Fruit fly (Drosophila melanogaster): ENCODE data around the gene CG3119.

The CG3119 gene

DNA sequence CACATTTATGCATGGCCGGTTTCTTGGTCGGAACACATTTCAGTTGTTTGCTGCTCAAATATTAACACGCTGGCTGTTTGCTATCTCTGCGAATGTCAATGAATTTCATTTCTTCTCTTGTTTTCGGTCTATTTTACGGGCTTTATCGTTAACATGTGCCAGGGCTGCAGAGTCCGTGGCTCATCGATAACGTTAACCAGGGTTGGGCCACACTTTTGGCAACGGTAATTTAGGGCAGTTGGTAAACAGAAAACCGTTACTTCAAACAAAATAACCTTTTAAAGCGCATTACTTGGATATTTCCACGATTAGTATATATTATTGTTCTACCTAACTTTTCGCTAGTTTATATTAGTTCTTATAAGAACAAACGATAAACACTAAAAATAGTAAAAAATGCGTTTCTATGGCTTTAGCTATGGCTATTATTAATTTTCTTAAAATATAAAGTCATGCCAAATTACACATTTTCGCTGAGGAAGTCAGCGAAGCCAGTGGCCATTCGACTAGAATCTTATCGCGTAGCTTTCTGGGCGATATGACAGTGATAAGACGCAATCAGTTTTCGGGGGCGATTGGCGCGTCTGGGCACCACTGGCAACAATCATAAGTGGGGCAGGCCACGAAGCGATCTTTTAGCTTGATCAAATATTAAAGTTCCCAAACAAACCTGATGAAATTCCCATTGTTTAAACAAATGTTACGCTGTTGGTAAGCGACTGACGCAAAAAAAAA is 45.5 kb upstream of the CG3119 start:
- peak; percentile 65 for TF ChIP-seq OdsH (GFP tag; optimal IDR thresholded peaks at IDR 0.05)
- peak; percentile 37 for TF ChIP-seq HLH106 (tag; optimal IDR thresholded peaks at IDR 0.05)
- peak; percentile 52 for TF ChIP-seq Hnf4 (GFP tag; optimal IDR thresholded peaks at IDR 0.05)
- TF ChIP-seq Dif (GFP tag; optimal IDR thresholded peaks at IDR 0.05; ENCODE audit: partially characterized antibody) = no peak
- no peak for TF ChIP-seq Rel (GFP tag; optimal IDR thresholded peaks at IDR 0.05)
- no peak for TF ChIP-seq Rel (tag; optimal IDR thresholded peaks at IDR 0.05)
- TF ChIP-seq woc (GFP tag; optimal IDR thresholded peaks at IDR 0.05) = no peak
- no peak for TF ChIP-seq Mio (GFP tag; optimal IDR thresholded peaks at IDR 0.05)
- TF ChIP-seq psq (GFP tag; optimal IDR thresholded peaks at IDR 0.05) = peak; percentile 47
- TF ChIP-seq sage (GFP tag; optimal IDR thresholded peaks at IDR 0.05) = no peak
- TF ChIP-seq tai (GFP tag; optimal IDR thresholded peaks at IDR 0.05) = no peak
- TF ChIP-seq N (GFP tag; optimal IDR thresholded peaks at IDR 0.05) = no peak
- TF ChIP-seq Abd-B (GFP tag; optimal IDR thresholded peaks at IDR 0.05) = no peak
- peak; percentile 70 for TF ChIP-seq fru (GFP tag; optimal IDR thresholded peaks at IDR 0.05)
- TF ChIP-seq Sp1 (GFP tag; optimal IDR thresholded peaks at IDR 0.05) = peak; percentile 57
- no peak for TF ChIP-seq lola (GFP tag; optimal IDR thresholded peaks at IDR 0.05)
- TF ChIP-seq sv (GFP tag; optimal IDR thresholded peaks at IDR 0.05) = no peak
- TF ChIP-seq ey (GFP tag; optimal IDR thresholded peaks at IDR 0.05) = peak; percentile 54
- no peak for TF ChIP-seq Hr78 (GFP tag; optimal IDR thresholded peaks at IDR 0.05)
- TF ChIP-seq pan (optimal IDR thresholded peaks at IDR 0.05) = no peak
- peak; percentile 64 for TF ChIP-seq rgr (GFP tag; optimal IDR thresholded peaks at IDR 0.05)
- no peak for TF ChIP-seq dmrt93B (GFP tag; optimal IDR thresholded peaks at IDR 0.05)
- no peak for TF ChIP-seq CG32264 (GFP tag; optimal IDR thresholded peaks at IDR 0.05)
- TF ChIP-seq dl (GFP tag; optimal IDR thresholded peaks at IDR 0.05; ENCODE audit: insufficient read depth in 1 of 2, partially characterized antibody in 2 of 2) = no peak
- no peak for TF ChIP-seq dsf (GFP tag; optimal IDR thresholded peaks at IDR 0.05; ENCODE audit: borderline replicate concordance)
- TF ChIP-seq br (GFP tag; optimal IDR thresholded peaks at IDR 0.05) = peak; percentile 83
- TF ChIP-seq jim (GFP tag; optimal IDR thresholded peaks at IDR 0.05) = peak; percentile 66
- no peak for TF ChIP-seq usp (GFP tag; optimal IDR thresholded peaks at IDR 0.05)
- TF ChIP-seq CrebA (GFP tag; optimal IDR thresholded peaks at IDR 0.05; ENCODE audit: borderline replicate concordance) = no peak
- TF ChIP-seq brk (GFP tag; optimal IDR thresholded peaks at IDR 0.05) = no peak
- TF ChIP-seq h (GFP tag; optimal IDR thresholded peaks at IDR 0.05) = peak; percentile 80
- TF ChIP-seq Jra (GFP tag; optimal IDR thresholded peaks at IDR 0.05) = peak; percentile 44
- TF ChIP-seq CG9705 (GFP tag; optimal IDR thresholded peaks at IDR 0.05) = no peak
- TF ChIP-seq Vsx2 (GFP tag; optimal IDR thresholded peaks at IDR 0.05; ENCODE audit: partially characterized antibody) = no peak
- peak; percentile 87 for TF ChIP-seq Hr83 (GFP tag; optimal IDR thresholded peaks at IDR 0.05; ENCODE audit: poor library complexity, severe bottlenecking)
- TF ChIP-seq foxo (GFP tag; optimal IDR thresholded peaks at IDR 0.05) = peak in 1 of 2 experiments; percentile 79
- no peak for TF ChIP-seq Myc (optimal IDR thresholded peaks at IDR 0.05)
- TF ChIP-seq GATAd (GFP tag; optimal IDR thresholded peaks at IDR 0.05) = no peak
- no peak for TF ChIP-seq Dfd (GFP tag; optimal IDR thresholded peaks at IDR 0.05)

dm6 chr2L:2878859-2879258 is 41.2 kb upstream of the CG3119 start, which contains the start of gene RabGGTb:
Gene RabGGTb (plus strand): TSS chr2L:2879112.
- TF ChIP-seq jim (GFP tag; optimal IDR thresholded peaks at IDR 0.05) (no peak), dl (GFP tag; optimal IDR thresholded peaks at IDR 0.05; ENCODE audit: insufficient read depth in 1 of 2, partially characterized antibody in 2 of 2) (no peak), Dif (GFP tag; optimal IDR thresholded peaks at IDR 0.05; ENCODE audit: partially characterized antibody) (no peak), usp (GFP tag; optimal IDR thresholded peaks at IDR 0.05) (no peak), Vsx2 (GFP tag; optimal IDR thresholded peaks at IDR 0.05; ENCODE audit: partially characterized antibody) (no peak), h (GFP tag; optimal IDR thresholded peaks at IDR 0.05) (peak; percentile 46), brk (GFP tag; optimal IDR thresholded peaks at IDR 0.05) (no peak), psq (GFP tag; optimal IDR thresholded peaks at IDR 0.05) (no peak), sv (GFP tag; optimal IDR thresholded peaks at IDR 0.05) (peak; percentile 64), foxo (GFP tag; optimal IDR thresholded peaks at IDR 0.05) (peak in 1 of 2 experiments; percentile 81), GATAd (GFP tag; optimal IDR thresholded peaks at IDR 0.05) (no peak), lola (GFP tag; optimal IDR thresholded peaks at IDR 0.05) (no peak), Dfd (GFP tag; optimal IDR thresholded peaks at IDR 0.05) (no peak), CrebA (GFP tag; optimal IDR thresholded peaks at IDR 0.05; ENCODE audit: borderline replicate concordance) (no peak), dsf (GFP tag; optimal IDR thresholded peaks at IDR 0.05; ENCODE audit: borderline replicate concordance) (no peak), HLH106 (tag; optimal IDR thresholded peaks at IDR 0.05) (peak; percentile 58), woc (GFP tag; optimal IDR thresholded peaks at IDR 0.05) (peak; percentile 20), dmrt93B (GFP tag; optimal IDR thresholded peaks at IDR 0.05) (no peak), N (GFP tag; optimal IDR thresholded peaks at IDR 0.05) (no peak), br (GFP tag; optimal IDR thresholded peaks at IDR 0.05) (peak; percentile 51), Hr78 (GFP tag; optimal IDR thresholded peaks at IDR 0.05) (no peak), OdsH (GFP tag; optimal IDR thresholded peaks at IDR 0.05) (peak; percentile 43), tai (GFP tag; optimal IDR thresholded peaks at IDR 0.05) (no peak), Abd-B (GFP tag; optimal IDR thresholded peaks at IDR 0.05) (no peak), ey (GFP tag; optimal IDR thresholded peaks at IDR 0.05) (peak; percentile 71), pan (optimal IDR thresholded peaks at IDR 0.05) (no peak), Myc (optimal IDR thresholded peaks at IDR 0.05) (peak; percentile 66), Hnf4 (GFP tag; optimal IDR thresholded peaks at IDR 0.05) (peak; percentile 20), sage (GFP tag; optimal IDR thresholded peaks at IDR 0.05) (no peak), Rel (GFP tag; optimal IDR thresholded peaks at IDR 0.05) (no peak), Rel (tag; optimal IDR thresholded peaks at IDR 0.05) (peak; percentile 32), Sp1 (GFP tag; optimal IDR thresholded peaks at IDR 0.05) (peak; percentile 62), rgr (GFP tag; optimal IDR thresholded peaks at IDR 0.05) (peak; percentile 53), CG32264 (GFP tag; optimal IDR thresholded peaks at IDR 0.05) (no peak), fru (GFP tag; optimal IDR thresholded peaks at IDR 0.05) (peak; percentile 53), CG9705 (GFP tag; optimal IDR thresholded peaks at IDR 0.05) (peak; percentile 6), Jra (GFP tag; optimal IDR thresholded peaks at IDR 0.05) (no peak), Mio (GFP tag; optimal IDR thresholded peaks at IDR 0.05) (no peak), Hr83 (GFP tag; optimal IDR thresholded peaks at IDR 0.05; ENCODE audit: poor library complexity, severe bottlenecking) (no peak)

All from whole organism, wandering third instar larva.